Worm (Caenorhabditis elegans) whole organism, L4 larva: Measurements from ENCODE around the gene F41E6.12.

Source experiments
- D1046.2 ChIP-seq: fragments of 200-800 bp; sonication (Bioruptor generic); IDR thresholded peaks from 2 replicates; pipeline ENCODE4 v1.3.6; 2022; ENCODE audit warnings: missing genetic modification characterization, missing compliant biosample characterization
- F10B5.3 ChIP-seq: sonication (generic microtip); optimal IDR thresholded peaks from 2 replicates; lab custom pipeline; 2016; ENCODE audit warnings: mild to moderate bottlenecking, missing genetic modification characterization, missing compliant biosample characterization
- F26F4.8 ChIP-seq: fragments of 200-800 bp; sonication (Bioruptor generic); conservative IDR thresholded peaks from 2 replicates; pipeline ENCODE4 v1.3.6; 2022; ENCODE audit warnings: missing genetic modification characterization, missing compliant biosample characterization
- F44E2.7 ChIP-seq: fragments of 200-800 bp; sonication (Bioruptor generic); IDR thresholded peaks from 2 replicates; pipeline ENCODE4 v2.1.2; 2022; ENCODE audit warnings: missing genetic modification characterization, missing compliant biosample characterization
- F49E8.2 ChIP-seq: sonication (generic microtip); optimal IDR thresholded peaks from 2 replicates; lab custom pipeline; 2016; ENCODE audit warnings: missing compliant biosample characterization, mild to moderate bottlenecking, missing genetic modification characterization, borderline replicate concordance
- T20F7.1 ChIP-seq: fragments of 200-800 bp; sonication (Bioruptor generic); optimal IDR thresholded peaks from 2 replicates; lab custom pipeline; 2018; ENCODE audit warnings: mild to moderate bottlenecking, missing genetic modification characterization, missing compliant biosample characterization
- Y105C5A.15 ChIP-seq: fragments of 200-800 bp; sonication (Bioruptor generic); IDR thresholded peaks from 2 replicates; pipeline ENCODE4 v1.3.6; 2022; ENCODE audit warnings: missing genetic modification characterization, missing compliant biosample characterization
- ZK546.5 ChIP-seq, 2 experiments: sonication (generic microtip); optimal IDR thresholded peaks; 2 replicates each; lab custom pipeline; 2017; ENCODE audit warnings: missing biosample characterization in 2 of 2, missing genetic modification characterization in 2 of 2
- aly-2 ChIP-seq: sonication (generic microtip); optimal IDR thresholded peaks from 2 replicates; lab custom pipeline; 2018; ENCODE audit warnings: missing biosample characterization, missing genetic modification characterization
- arid-1 ChIP-seq: fragments of 200-800 bp; sonication (Bioruptor generic); conservative IDR thresholded peaks from 2 replicates; pipeline ENCODE4 v1.3.6; 2022; ENCODE audit warnings: missing genetic modification reagents, missing genetic modification characterization, missing compliant biosample characterization
- attf-4 ChIP-seq: sonication (generic microtip); optimal IDR thresholded peaks from 3 replicates; lab custom pipeline; 2017; ENCODE audit warnings: missing biosample characterization, missing genetic modification characterization
- ceh-20 ChIP-seq: fragments of 200-800 bp; sonication (Bioruptor generic); IDR thresholded peaks from 2 replicates; pipeline ENCODE4 v1.3.6; 2022; ENCODE audit warnings: missing genetic modification reagents, missing genetic modification characterization, missing compliant biosample characterization
- ceh-28 ChIP-seq: fragments of 150-350 bp; optimal IDR thresholded peaks from 2 replicates; lab custom pipeline; 2014; ENCODE audit warnings: missing biosample characterization, missing genetic modification reagents, missing genetic modification characterization
- ceh-62 ChIP-seq: sonication (generic microtip); optimal IDR thresholded peaks from 2 replicates; lab custom pipeline; 2017; ENCODE audit warnings: missing biosample characterization, missing genetic modification characterization
- dmd-6 ChIP-seq: fragments of 200-800 bp; sonication (Bioruptor generic); IDR thresholded peaks from 2 replicates; pipeline ENCODE4 v1.3.6; 2022; ENCODE audit warnings: missing genetic modification reagents, missing genetic modification characterization, missing compliant biosample characterization
- dmd-9 ChIP-seq: fragments of 200-800 bp; sonication (Bioruptor generic); IDR thresholded peaks from 2 replicates; pipeline ENCODE4 v1.3.6; 2022; ENCODE audit warnings: missing genetic modification reagents, missing genetic modification characterization, missing compliant biosample characterization
- dpl-1 ChIP-seq: fragments of 150-350 bp; optimal IDR thresholded peaks from 2 replicates; lab custom pipeline; 2014; ENCODE audit warnings: missing biosample characterization, missing genetic modification reagents, missing genetic modification characterization
- dve-1 ChIP-seq: sonication (generic microtip); optimal IDR thresholded peaks from 2 replicates; lab custom pipeline; 2017; ENCODE audit warnings: antibody characterized with exemption, mild to moderate bottlenecking, missing genetic modification characterization, missing compliant biosample characterization; ENCODE audit not compliant: insufficient read depth
- egl-27 ChIP-seq: sonication (generic microtip); optimal IDR thresholded peaks from 3 replicates; lab custom pipeline; 2017; ENCODE audit warnings: missing biosample characterization, missing genetic modification reagents, missing genetic modification characterization
- egl-43 ChIP-seq: fragments of 200-800 bp; sonication (Bioruptor generic); IDR thresholded peaks from 2 replicates; pipeline ENCODE4 v1.3.6; 2022; ENCODE audit warnings: missing genetic modification reagents, missing genetic modification characterization, missing compliant biosample characterization
- fkh-10 ChIP-seq: fragments of 150-350 bp; optimal IDR thresholded peaks from 2 replicates; lab custom pipeline; 2014; ENCODE audit warnings: missing biosample characterization, missing genetic modification reagents, missing genetic modification characterization
- hif-1 ChIP-seq, 2 experiments: sonication (generic microtip); optimal IDR thresholded peaks; 2 replicates each; lab custom pipeline; 2016 to 2017; ENCODE audit warnings: missing compliant biosample characterization in 2 of 2, missing genetic modification characterization in 2 of 2, missing genetic modification reagents in 2 of 2, missing genotype in 2 of 2, mild to moderate bottlenecking in 1 of 2
- hlh-11 ChIP-seq: fragments of 200-800 bp; sonication (Bioruptor generic); optimal IDR thresholded peaks from 2 replicates; lab custom pipeline; 2018; ENCODE audit warnings: mild to moderate bottlenecking, missing genetic modification characterization, missing compliant biosample characterization
- jun-1 ChIP-seq: fragments of 150-350 bp; optimal IDR thresholded peaks from 2 replicates; lab custom pipeline; 2014; ENCODE audit warnings: missing biosample characterization, missing genetic modification reagents, missing genetic modification characterization
- lin-29 ChIP-seq: fragments of 200-800 bp; sonication (Bioruptor generic); IDR thresholded peaks from 2 replicates; pipeline ENCODE4 v1.3.6; 2022; ENCODE audit warnings: missing genetic modification reagents, missing genetic modification characterization, missing compliant biosample characterization
- lin-38 ChIP-seq: fragments of 200-800 bp; sonication (Bioruptor generic); IDR thresholded peaks from 2 replicates; pipeline ENCODE4 v1.3.6; 2022; ENCODE audit warnings: missing genetic modification reagents, missing genetic modification characterization, missing compliant biosample characterization
- lir-3 ChIP-seq: sonication (generic microtip); optimal IDR thresholded peaks from 2 replicates; lab custom pipeline; 2016; ENCODE audit warnings: mild to moderate bottlenecking, missing genetic modification characterization, missing compliant biosample characterization
- lsy-2 ChIP-seq, 2 experiments: fragments of 150-350 bp in 1 of 2; sonication (generic microtip) in 1 of 2; optimal IDR thresholded peaks; 2 replicates each; lab custom pipeline; 2014 to 2017; ENCODE audit warnings: missing biosample characterization in 2 of 2, missing genetic modification characterization in 2 of 2
- madf-9 ChIP-seq: fragments of 200-800 bp; sonication (Bioruptor generic); conservative IDR thresholded peaks from 2 replicates; pipeline ENCODE4 v1.3.6; 2022; ENCODE audit warnings: missing genetic modification reagents, missing genetic modification characterization, missing compliant biosample characterization
- mxl-2 ChIP-seq: fragments of 200-800 bp; sonication (Bioruptor generic); conservative IDR thresholded peaks from 2 replicates; pipeline ENCODE4 v1.3.6; 2022; ENCODE audit warnings: missing genetic modification reagents, missing genetic modification characterization, missing compliant biosample characterization
- mxl-3 ChIP-seq: fragments of 200-800 bp; sonication (Bioruptor generic); optimal IDR thresholded peaks from 2 replicates; lab custom pipeline; 2018; ENCODE audit warnings: mild to moderate bottlenecking, missing genetic modification characterization, missing compliant biosample characterization
- nhr-11 ChIP-seq: fragments of 150-350 bp; optimal IDR thresholded peaks from 2 replicates; lab custom pipeline; 2014; ENCODE audit warnings: missing biosample characterization, missing genetic modification characterization
- nhr-237 ChIP-seq: sonication (generic microtip); optimal IDR thresholded peaks from 2 replicates; lab custom pipeline; 2017; ENCODE audit warnings: missing biosample characterization, missing genetic modification characterization
- nhr-28 ChIP-seq: fragments of 150-350 bp; optimal IDR thresholded peaks from 2 replicates; lab custom pipeline; 2014; ENCODE audit warnings: missing biosample characterization, missing genetic modification characterization
- nhr-48 ChIP-seq: sonication (generic microtip); optimal IDR thresholded peaks from 2 replicates; lab custom pipeline; 2016; ENCODE audit warnings: mild to moderate bottlenecking, missing genetic modification characterization, missing compliant biosample characterization
- nhr-6 ChIP-seq: fragments of 150-350 bp; optimal IDR thresholded peaks from 2 replicates; lab custom pipeline; 2014; ENCODE audit warnings: missing biosample characterization, missing genetic modification characterization
- nhr-77 ChIP-seq: fragments of 150-350 bp; optimal IDR thresholded peaks from 2 replicates; lab custom pipeline; 2014; ENCODE audit warnings: missing biosample characterization, missing genetic modification characterization
- php-3 ChIP-seq: fragments of 200-800 bp; sonication (Bioruptor generic); IDR thresholded peaks from 2 replicates; pipeline ENCODE4 v1.3.6; 2022; ENCODE audit warnings: missing genetic modification reagents, missing genetic modification characterization, missing compliant biosample characterization
- pqm-1 ChIP-seq: sonication (generic microtip); optimal IDR thresholded peaks from 2 replicates; lab custom pipeline; 2017; ENCODE audit warnings: missing biosample characterization, missing genetic modification characterization
- snpc-1.2 ChIP-seq: fragments of 200-800 bp; sonication (Bioruptor generic); IDR thresholded peaks from 2 replicates; pipeline ENCODE4 v1.3.6; 2022; ENCODE audit warnings: missing genetic modification reagents, missing genetic modification characterization, missing compliant biosample characterization
- spr-3 ChIP-seq: fragments of 200-800 bp; sonication (Bioruptor generic); optimal IDR thresholded peaks from 2 replicates; lab custom pipeline; 2018; ENCODE audit warnings: mild to moderate bottlenecking, missing genetic modification characterization, missing compliant biosample characterization
- tag-97 ChIP-seq: fragments of 200-800 bp; sonication (Bioruptor generic); IDR thresholded peaks from 2 replicates; pipeline ENCODE4 v1.3.6; 2022; ENCODE audit warnings: missing genetic modification characterization, missing compliant biosample characterization
- unc-130 ChIP-seq: sonication (generic microtip); optimal IDR thresholded peaks from 2 replicates; lab custom pipeline; 2016; ENCODE audit warnings: missing genetic modification reagents, missing genetic modification characterization, missing compliant biosample characterization
- unc-62 ChIP-seq, 3 experiments: fragments of 150-350 bp in 1 of 3; sonication (generic microtip); optimal IDR thresholded peaks in 2 of 3; peaks in 1 of 3; 1 replicate in 1 of 3; 2 replicates in 2 of 3; lab custom pipeline; 2014 to 2017; ENCODE audit warnings: missing biosample characterization in 3 of 3, missing genetic modification characterization in 3 of 3, missing genetic modification reagents in 3 of 3, missing genotype in 1 of 3
- zip-11 ChIP-seq: fragments of 200-800 bp; sonication (Bioruptor generic); IDR thresholded peaks from 2 replicates; pipeline ENCODE4 v1.3.6; 2022; ENCODE audit warnings: missing genetic modification characterization, missing compliant biosample characterization
- zip-2 ChIP-seq: fragments of 150-350 bp; optimal IDR thresholded peaks from 2 replicates; lab custom pipeline; 2014; ENCODE audit warnings: missing biosample characterization, missing genetic modification characterization
- ztf-11 ChIP-seq: fragments of 150-350 bp; optimal IDR thresholded peaks from 2 replicates; lab custom pipeline; 2014; ENCODE audit warnings: missing biosample characterization, missing genetic modification characterization

F41E6.12 gene

ce11 chrV:8592691-8593307 is 36.1 kb downstream of the F41E6.12 start:
- TF ChIP-seq snpc-1.2 (no peak), attf-4 (tag; lab: Kevin White, UChicago) (no peak), mxl-3 (GFP tag; lab: Kevin White, UChicago) (no peak), fkh-10 (GFP tag; lab: Kevin White, UChicago) (peak; percentile 57), nhr-11 (tag; lab: Kevin White, UChicago) (no peak), unc-130 (GFP tag; lab: Kevin White, UChicago) (no peak), ceh-28 (no peak)

- TF ChIP-seq hif-1 (tag; optimal IDR thresholded peaks at IDR 0.05; lab: Kevin White, UChicago) (no peak), Y105C5A.15 (0 out of 2 replicates have a peak, but pooled peaks have one; percentile 32), unc-62 (GFP tag; optimal IDR thresholded peaks at IDR 0.05 in 1 of 2; lab: Kevin White, UChicago) (peak in 1 of 2 experiments; percentile 72), unc-62 (tag; optimal IDR thresholded peaks at IDR 0.05; lab: Kevin White, UChicago) (no peak)
These were observed 40.9 kb downstream of the F41E6.12 start, which contains the start of gene C10B5.3 for ce11 chrV:8588079-8588478. Gene C10B5.3 (minus strand): TSS chrV:8588179.

DNA sequence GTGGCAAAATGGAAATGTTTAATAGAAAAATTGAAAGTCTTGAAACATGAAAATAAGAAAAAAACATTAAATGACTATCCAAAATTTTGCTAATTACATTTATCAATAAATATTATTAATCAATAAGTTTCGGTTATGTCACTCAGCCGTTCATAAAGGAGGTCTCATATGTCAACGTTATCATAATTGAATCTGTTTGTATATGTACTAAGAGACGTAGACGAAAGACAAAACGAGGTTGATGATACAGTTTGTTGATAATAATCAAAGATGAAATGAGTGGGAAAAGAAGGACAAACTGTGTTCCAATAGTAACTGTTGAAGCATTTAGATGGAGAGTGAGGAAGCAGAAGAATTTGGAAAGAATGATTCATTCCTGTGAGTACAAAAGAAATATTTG is 42.0 kb downstream of the F41E6.12 start:
- TF ChIP-seq dpl-1 (GFP tag; lab: Kevin White, UChicago): no peak
- TF ChIP-seq nhr-48: peak; percentile 36
- TF ChIP-seq F44E2.7 (GFP tag; lab: Robert Waterston, UW): no peak
- no peak for TF ChIP-seq lsy-2 (tag; optimal IDR thresholded peaks at IDR 0.05; lab: Kevin White, UChicago)
- no peak for TF ChIP-seq nhr-77 (tag; lab: Kevin White, UChicago)
- no peak for TF ChIP-seq F10B5.3 (tag; lab: Kevin White, UChicago)
- TF ChIP-seq egl-27 (tag; lab: Kevin White, UChicago): no peak
- no peak for TF ChIP-seq lir-3 (tag; lab: Kevin White, UChicago)
- no peak for TF ChIP-seq zip-11 (GFP tag; lab: Robert Waterston, UW)
- TF ChIP-seq nhr-6 (tag; lab: Kevin White, UChicago): no peak
- TF ChIP-seq F26F4.8 (GFP tag; lab: Robert Waterston, UW): no peak
- TF ChIP-seq dve-1 (tag; lab: Kevin White, UChicago): peak; percentile 71
- TF ChIP-seq nhr-237 (tag; lab: Kevin White, UChicago): no peak
- TF ChIP-seq aly-2: no peak
- TF ChIP-seq dmd-9: no peak
- peak; percentile 58 for TF ChIP-seq dmd-6 (GFP tag; lab: Robert Waterston, UW)
- TF ChIP-seq hif-1 (tag; optimal IDR thresholded peaks at IDR 0.05; lab: Kevin White, UChicago): no peak
- TF ChIP-seq D1046.2 (GFP tag; lab: Robert Waterston, UW): no peak
- peak; percentile 26 for TF ChIP-seq pqm-1 (tag; lab: Kevin White, UChicago)
- TF ChIP-seq ZK546.5 (tag; optimal IDR thresholded peaks at IDR 0.05; lab: Kevin White, UChicago): no peak
- no peak for TF ChIP-seq lin-29
- no peak for TF ChIP-seq lin-38 (GFP tag; lab: Robert Waterston, UW)
- TF ChIP-seq ceh-20 (GFP tag; lab: Robert Waterston, UW): no peak
- TF ChIP-seq ceh-62 (tag; lab: Kevin White, UChicago): no peak
- no peak for TF ChIP-seq php-3 (GFP tag; lab: Robert Waterston, UW)
- peak; percentile 46 for TF ChIP-seq nhr-28 (tag; lab: Kevin White, UChicago)
- TF ChIP-seq madf-9: no peak
- TF ChIP-seq egl-43 (GFP tag; lab: Robert Waterston, UW): no peak
- TF ChIP-seq hlh-11 (tag; lab: Kevin White, UChicago): no peak
- no peak for TF ChIP-seq mxl-3 (GFP tag; lab: Kevin White, UChicago)
- no peak for TF ChIP-seq tag-97 (GFP tag; lab: Robert Waterston, UW)
- no peak for TF ChIP-seq F49E8.2 (tag; lab: Kevin White, UChicago)
- TF ChIP-seq T20F7.1 (GFP tag; lab: Kevin White, UChicago): peak; percentile 24
- TF ChIP-seq ztf-11 (tag; lab: Kevin White, UChicago): no peak
- no peak for TF ChIP-seq spr-3
- TF ChIP-seq arid-1 (GFP tag; lab: Robert Waterston, UW): no peak
- TF ChIP-seq zip-2 (tag; lab: Kevin White, UChicago): no peak
- TF ChIP-seq mxl-2 (GFP tag; lab: Robert Waterston, UW): no peak
- TF ChIP-seq jun-1 (tag; lab: Kevin White, UChicago): no peak
